Worm (Caenorhabditis elegans) whole organism, late embryonic: ENCODE measurements around the gene R05G6.1.
"Not testable (repeated sequence)": the region's sequence is repeated elsewhere in the genome, so short reads cannot be mapped to it uniquely, and the experiment has no call there.

Experiments used
- F13H6.1 ChIP-seq: sonication (generic microtip); optimal IDR thresholded peaks from 2 replicates; lab custom pipeline; 2016; ENCODE audit warnings: missing genetic modification characterization, missing compliant biosample characterization
- K02D7.2 ChIP-seq: sonication (generic microtip); optimal IDR thresholded peaks from 2 replicates; lab custom pipeline; 2017; ENCODE audit warnings: mild to moderate bottlenecking, missing genetic modification characterization, missing compliant biosample characterization
- K09A11.1 ChIP-seq: sonication (generic microtip); optimal IDR thresholded peaks from 2 replicates; lab custom pipeline; 2017; ENCODE audit warnings: antibody characterized with exemption, mild to moderate bottlenecking, missing genetic modification characterization, missing compliant biosample characterization; ENCODE audit not compliant: insufficient read depth
- ahr-1 ChIP-seq: sonication (generic microtip); optimal IDR thresholded peaks from 2 replicates; lab custom pipeline; 2016; ENCODE audit warnings: missing genetic modification characterization, missing compliant biosample characterization
- ama-1 ChIP-seq: fragments of 150-350 bp; optimal IDR thresholded peaks from 2 replicates; lab custom pipeline; 2014
- ceh-18 ChIP-seq: sonication (generic microtip); optimal IDR thresholded peaks from 2 replicates; lab custom pipeline; 2016; ENCODE audit warnings: missing genetic modification characterization, missing compliant biosample characterization
- ceh-2 ChIP-seq: sonication (generic microtip); optimal IDR thresholded peaks from 2 replicates; lab custom pipeline; 2016; ENCODE audit warnings: missing genotype, missing genetic modification characterization, missing compliant biosample characterization
- ceh-30 ChIP-seq: fragments of 150-350 bp; optimal IDR thresholded peaks from 2 replicates; lab custom pipeline; 2014; ENCODE audit warnings: missing biosample characterization, missing genetic modification characterization
- ceh-31 ChIP-seq: sonication (generic microtip); optimal IDR thresholded peaks from 2 replicates; lab custom pipeline; 2016; ENCODE audit warnings: missing genetic modification characterization, missing compliant biosample characterization
- ceh-34 ChIP-seq: sonication (generic microtip); optimal IDR thresholded peaks from 2 replicates; lab custom pipeline; 2016; ENCODE audit warnings: mild to moderate bottlenecking, missing genetic modification characterization, missing compliant biosample characterization
- ceh-45 ChIP-seq: fragments of 200-800 bp; sonication (Bioruptor generic); IDR thresholded peaks from 2 replicates; pipeline ENCODE4 v1.3.6; 2022; ENCODE audit warnings: missing genetic modification reagents, missing genetic modification characterization, missing compliant biosample characterization
- che-1 ChIP-seq: sonication (generic microtip); optimal IDR thresholded peaks from 2 replicates; lab custom pipeline; 2016; ENCODE audit warnings: mild to moderate bottlenecking, missing genetic modification characterization, missing compliant biosample characterization
- elt-2 ChIP-seq: sonication (generic microtip); optimal IDR thresholded peaks from 2 replicates; lab custom pipeline; 2016; ENCODE audit warnings: missing genetic modification reagents, missing genetic modification characterization, missing compliant biosample characterization
- ets-4 ChIP-seq: sonication (generic microtip); optimal IDR thresholded peaks from 2 replicates; lab custom pipeline; 2016; ENCODE audit warnings: missing genetic modification characterization, missing compliant biosample characterization
- eyg-1 ChIP-seq: sonication (generic microtip); optimal IDR thresholded peaks from 2 replicates; lab custom pipeline; 2016; ENCODE audit warnings: missing genotype, missing genetic modification characterization, missing compliant biosample characterization
- hlh-13 ChIP-seq: fragments of 200-800 bp; sonication (Bioruptor generic); optimal IDR thresholded peaks from 2 replicates; lab custom pipeline; 2018; ENCODE audit warnings: mild to moderate bottlenecking, missing genetic modification characterization, missing compliant biosample characterization
- hlh-15 ChIP-seq: sonication (generic microtip); optimal IDR thresholded peaks from 2 replicates; lab custom pipeline; 2016; ENCODE audit warnings: missing genetic modification characterization, missing compliant biosample characterization
- hlh-6 ChIP-seq: sonication (generic microtip); optimal IDR thresholded peaks from 2 replicates; lab custom pipeline; 2016; ENCODE audit warnings: missing genotype, missing genetic modification characterization, missing compliant biosample characterization
- hlh-8 ChIP-seq: sonication (generic microtip); optimal IDR thresholded peaks from 2 replicates; lab custom pipeline; 2016; ENCODE audit warnings: missing genotype, missing genetic modification characterization, missing compliant biosample characterization
- lim-6 ChIP-seq: sonication (generic microtip); optimal IDR thresholded peaks from 2 replicates; lab custom pipeline; 2016; ENCODE audit warnings: missing genetic modification characterization, missing compliant biosample characterization
- lin-11 ChIP-seq: fragments of 200-800 bp; sonication (Bioruptor generic); optimal IDR thresholded peaks from 2 replicates; lab custom pipeline; 2018; ENCODE audit warnings: mild to moderate bottlenecking, missing genetic modification characterization, missing compliant biosample characterization
- mec-3 ChIP-seq: sonication (generic microtip); optimal IDR thresholded peaks from 2 replicates; lab custom pipeline; 2016; ENCODE audit warnings: borderline replicate concordance, missing genetic modification characterization, missing compliant biosample characterization
- nfya-1 ChIP-seq: sonication (generic microtip); optimal IDR thresholded peaks from 2 replicates; lab custom pipeline; 2017; ENCODE audit warnings: missing genetic modification characterization, mild to moderate bottlenecking, missing compliant biosample characterization, antibody characterized with exemption, moderate library complexity
- npax-4 ChIP-seq: sonication (generic microtip); optimal IDR thresholded peaks from 2 replicates; lab custom pipeline; 2016; ENCODE audit warnings: missing genetic modification characterization, missing compliant biosample characterization
- odd-2 ChIP-seq: sonication (generic microtip); optimal IDR thresholded peaks from 2 replicates; lab custom pipeline; 2017; ENCODE audit warnings: antibody characterized with exemption, mild to moderate bottlenecking, missing genetic modification characterization, missing compliant biosample characterization
- pag-3 ChIP-seq: sonication (generic microtip); optimal IDR thresholded peaks from 2 replicates; lab custom pipeline; 2016; ENCODE audit warnings: missing compliant biosample characterization, missing genetic modification characterization, borderline replicate concordance
- pax-1 ChIP-seq: fragments of 150-350 bp; optimal IDR thresholded peaks from 2 replicates; lab custom pipeline; 2014; ENCODE audit warnings: missing biosample characterization, missing genetic modification characterization
- pqm-1 ChIP-seq: sonication (generic microtip); optimal IDR thresholded peaks from 2 replicates; lab custom pipeline; 2016; ENCODE audit warnings: missing genetic modification characterization, missing compliant biosample characterization
- pros-1 ChIP-seq: fragments of 150-350 bp; optimal IDR thresholded peaks from 2 replicates; lab custom pipeline; 2014; ENCODE audit warnings: missing biosample characterization, missing genetic modification reagents, missing genetic modification characterization
- sdc-2 ChIP-seq: sonication (generic microtip); optimal IDR thresholded peaks from 2 replicates; lab custom pipeline; 2016; ENCODE audit warnings: missing genotype, missing genetic modification characterization, missing compliant biosample characterization
- tbx-2 ChIP-seq: sonication (generic microtip); optimal IDR thresholded peaks from 2 replicates; lab custom pipeline; 2016; ENCODE audit warnings: missing genetic modification characterization, missing compliant biosample characterization
- tbx-7 ChIP-seq: sonication (generic microtip); optimal IDR thresholded peaks from 2 replicates; lab custom pipeline; 2016; ENCODE audit warnings: missing genotype, missing genetic modification characterization, missing compliant biosample characterization
- ttx-3 ChIP-seq: sonication (generic microtip); optimal IDR thresholded peaks from 2 replicates; lab custom pipeline; 2016; ENCODE audit warnings: missing genetic modification reagents, missing genetic modification characterization, missing compliant biosample characterization
- unc-3 ChIP-seq, 2 experiments: fragments of 200-800 bp in 1 of 2; sonication (Bioruptor generic) in 1 of 2; sonication (generic microtip) in 1 of 2; conservative IDR thresholded peaks in 1 of 2; optimal IDR thresholded peaks in 1 of 2; 2 replicates each; pipeline versions ENCODE4 v1.3.6 to Lab custom; 2016 to 2022; ENCODE audit warnings: missing compliant biosample characterization in 2 of 2, missing genetic modification characterization in 2 of 2, missing genetic modification reagents in 1 of 2
- unc-42 ChIP-seq: sonication (generic microtip); optimal IDR thresholded peaks from 2 replicates; lab custom pipeline; 2016; ENCODE audit warnings: missing genotype, missing genetic modification characterization, missing compliant biosample characterization
- zip-5 ChIP-seq: sonication (generic microtip); optimal IDR thresholded peaks from 2 replicates; lab custom pipeline; 2016; ENCODE audit warnings: missing genetic modification characterization, missing compliant biosample characterization

R05G6.1 gene

ce11 chrIV:7558653-7559052 lies 26.2 kb downstream of the R05G6.1 start:
- TF ChIP-seq ceh-2 (no peak), ama-1 (lab: Kevin White, UChicago) (no peak), ceh-18 (tag; lab: Kevin White, UChicago) (no peak), hlh-8 (tag; lab: Kevin White, UChicago) (no peak), ceh-45 (GFP tag; lab: Robert Waterston, UW) (no peak), unc-42 (no peak), pax-1 (tag; lab: Kevin White, UChicago) (no peak), che-1 (tag; lab: Kevin White, UChicago) (no peak), sdc-2 (tag; lab: Kevin White, UChicago) (no peak), pros-1 (no peak), ceh-34 (tag; lab: Kevin White, UChicago) (no peak), ceh-31 (tag; lab: Kevin White, UChicago) (no peak), lin-11 (no peak), odd-2 (no peak), ets-4 (no peak)
- TF ChIP-seq, all 69 proteins: peak for 0

- TF ChIP-seq ahr-1 (tag; lab: Kevin White, UChicago) (no peak), ama-1 (lab: Kevin White, UChicago) (no peak)
Measured at ce11 chrIV:7559237-7559636, 26.8 kb downstream of the R05G6.1 start.

ce11 chrIV:7561614-7562142 lies 29.2 kb downstream of the R05G6.1 start, which contains the start of gene ima-3:
Gene ima-3, minus strand, starts transcription at chrIV:7561664.
- TF ChIP-seq unc-3 (GFP tag; conservative IDR thresholded peaks at IDR 0.05; lab: Robert Waterston, UW) (no peak), unc-3 (tag; optimal IDR thresholded peaks at IDR 0.05; lab: Kevin White, UChicago) (no peak), K09A11.1 (no peak), ceh-31 (tag; lab: Kevin White, UChicago) (peak; percentile 47), pax-1 (tag; lab: Kevin White, UChicago) (no peak), pqm-1 (tag; lab: Kevin White, UChicago) (no peak), zip-5 (tag; lab: Kevin White, UChicago) (peak; percentile 7), F13H6.1 (tag; lab: Kevin White, UChicago) (no peak), nfya-1 (tag; lab: Kevin White, UChicago) (peak; percentile 2), hlh-15 (tag; lab: Kevin White, UChicago) (no peak), lim-6 (tag; lab: Kevin White, UChicago) (no peak), tbx-2 (tag; lab: Kevin White, UChicago) (peak; percentile 35), unc-42 (peak; percentile 20), ahr-1 (tag; lab: Kevin White, UChicago) (no peak), pag-3 (tag; lab: Kevin White, UChicago) (no peak), elt-2 (peak; percentile 45), ama-1 (lab: Kevin White, UChicago) (no peak), ceh-18 (tag; lab: Kevin White, UChicago) (no peak), pros-1 (no peak), che-1 (tag; lab: Kevin White, UChicago) (no peak), K02D7.2 (tag; lab: Kevin White, UChicago) (no peak), eyg-1 (no peak), hlh-13 (GFP tag; lab: Kevin White, UChicago) (no peak), hlh-6 (no peak), npax-4 (tag; lab: Kevin White, UChicago) (no peak), mec-3 (tag; lab: Kevin White, UChicago) (no peak), ttx-3 (tag; lab: Kevin White, UChicago) (no peak), tbx-7 (tag; lab: Kevin White, UChicago) (no peak)

- TF ChIP-seq lim-6 (tag; lab: Kevin White, UChicago); pax-1 (tag; lab: Kevin White, UChicago); ceh-30: not testable (repeated sequence)
Measured at ce11 chrIV:7563850-7564249, 31.4 kb downstream of the R05G6.1 start, which contains the start of gene F32E10.9. Gene F32E10.9, minus strand, starts transcription at chrIV:7563950.
